Fruit fly (Drosophila melanogaster) whole organism, embryonic: Measurements from ENCODE around the gene CG34462.

Experiments
- BEAF-32 ChIP-seq: fragments of 200-800 bp; sonication (Bioruptor generic); optimal IDR thresholded peaks from 3 replicates; lab custom pipeline; 2017; ENCODE audit warnings: missing biosample characterization, missing genetic modification characterization, mild to moderate bottlenecking, moderate library complexity, missing genetic modification reagents
- CG10543 ChIP-seq: fragments of 200-800 bp; sonication (Bioruptor generic); optimal IDR thresholded peaks from 3 replicates; lab custom pipeline; 2017; ENCODE audit warnings: missing biosample characterization, mild to moderate bottlenecking, missing genetic modification characterization, moderate library complexity
- CG11695 ChIP-seq: fragments of 200-800 bp; sonication (Bioruptor generic); IDR thresholded peaks from 3 replicates; pipeline ENCODE4 v1.3.6; 2022; ENCODE audit warnings: missing biosample characterization, missing genetic modification characterization
- CG12155 ChIP-seq: fragments of 200-800 bp; sonication (Bioruptor generic); optimal IDR thresholded peaks from 3 replicates; lab custom pipeline; 2016; ENCODE audit warnings: missing biosample characterization, missing genetic modification characterization
- CG13287 ChIP-seq: fragments of 200-800 bp; sonication (Bioruptor generic); IDR thresholded peaks from 2 replicates; pipeline ENCODE4 v1.3.6; 2022; ENCODE audit warnings: missing biosample characterization, missing genetic modification characterization; ENCODE audit not compliant: partially characterized antibody
- CG14860 ChIP-seq: fragments of 200-800 bp; sonication (Bioruptor generic); IDR thresholded peaks from 3 replicates; pipeline ENCODE4 v1.3.6; 2022; ENCODE audit warnings: missing biosample characterization, missing genetic modification characterization; ENCODE audit not compliant: partially characterized antibody
- CG1603 ChIP-seq: fragments of 200-800 bp; sonication (Bioruptor generic); optimal IDR thresholded peaks from 2 replicates; lab custom pipeline; 2019; ENCODE audit warnings: missing biosample characterization, mild to moderate bottlenecking, missing genetic modification characterization, moderate library complexity
- CG16813 ChIP-seq: fragments of 200-800 bp; sonication (Bioruptor generic); IDR thresholded peaks from 3 replicates; pipeline ENCODE4 v1.3.6; 2022; ENCODE audit warnings: missing biosample characterization, missing genetic modification characterization; ENCODE audit not compliant: partially characterized antibody
- CG18764 ChIP-seq: fragments of 200-800 bp; sonication (Bioruptor generic); optimal IDR thresholded peaks from 3 replicates; lab custom pipeline; 2016; ENCODE audit warnings: missing biosample characterization, missing genetic modification characterization
- CG2120 ChIP-seq: fragments of 200-800 bp; sonication (Bioruptor generic); optimal IDR thresholded peaks from 3 replicates; lab custom pipeline; 2016; ENCODE audit warnings: missing biosample characterization, missing genetic modification characterization
- CG6791 ChIP-seq: fragments of 200-800 bp; sonication (Bioruptor generic); IDR thresholded peaks from 3 replicates; pipeline ENCODE4 v1.3.6; 2022; ENCODE audit warnings: missing biosample characterization, missing genetic modification characterization; ENCODE audit not compliant: partially characterized antibody
- CG7963 ChIP-seq: fragments of 200-800 bp; sonication (Bioruptor generic); IDR thresholded peaks from 3 replicates; pipeline ENCODE4 v1.3.6; 2022; ENCODE audit warnings: missing biosample characterization, missing genetic modification characterization; ENCODE audit not compliant: partially characterized antibody
- CG8359 ChIP-seq: fragments of 200-800 bp; sonication (Bioruptor generic); optimal IDR thresholded peaks from 2 replicates; lab custom pipeline; 2017; ENCODE audit warnings: missing biosample characterization, mild to moderate bottlenecking, missing genetic modification characterization, borderline replicate concordance
- CG8765 ChIP-seq: fragments of 200-800 bp; sonication (Bioruptor generic); IDR thresholded peaks from 2 replicates; pipeline ENCODE4 v1.3.6; 2022; ENCODE audit warnings: missing biosample characterization, missing genetic modification characterization
- CG9609 ChIP-seq: fragments of 200-800 bp; sonication (Bioruptor generic); optimal IDR thresholded peaks from 3 replicates; lab custom pipeline; 2016; ENCODE audit warnings: missing biosample characterization, missing genetic modification characterization
- CG9727 ChIP-seq: fragments of 200-800 bp; sonication (Bioruptor generic); optimal IDR thresholded peaks from 3 replicates; lab custom pipeline; 2017; ENCODE audit warnings: missing biosample characterization, mild to moderate bottlenecking, missing genetic modification characterization
- CHES-1-like ChIP-seq: fragments of 200-800 bp; sonication (Bioruptor generic); optimal IDR thresholded peaks from 2 replicates; lab custom pipeline; 2016; ENCODE audit warnings: missing biosample characterization, missing genetic modification characterization
- CTCF ChIP-seq: fragments of 200-800 bp; sonication (Bioruptor generic); optimal IDR thresholded peaks from 2 replicates; lab custom pipeline; 2017; ENCODE audit warnings: missing biosample characterization, mild to moderate bottlenecking, missing genetic modification characterization, moderate library complexity
- Deaf1 ChIP-seq: fragments of 200-800 bp; optimal IDR thresholded peaks from 3 replicates; lab custom pipeline; 2019; ENCODE audit warnings: missing biosample characterization, mild to moderate bottlenecking, missing genetic modification characterization, moderate library complexity
- GATAe ChIP-seq: fragments of 200-800 bp; sonication (Bioruptor generic); conservative IDR thresholded peaks from 2 replicates; pipeline ENCODE4 v1.3.6; 2022; ENCODE audit warnings: missing biosample characterization, missing genetic modification characterization
- Hey ChIP-seq: fragments of 200-800 bp; sonication (Bioruptor generic); optimal IDR thresholded peaks from 3 replicates; lab custom pipeline; 2018; ENCODE audit warnings: missing biosample characterization, mild to moderate bottlenecking, missing genetic modification characterization
- Jarid2 ChIP-seq: fragments of 200-800 bp; sonication (Bioruptor generic); optimal IDR thresholded peaks from 3 replicates; lab custom pipeline; 2017; ENCODE audit warnings: mild to moderate bottlenecking, missing biosample characterization, missing genetic modification reagents, missing genetic modification characterization
- MBD-R2 ChIP-seq: fragments of 200-800 bp; sonication (Bioruptor generic); IDR thresholded peaks from 2 replicates; pipeline ENCODE4 v1.3.6; 2022; ENCODE audit warnings: missing biosample characterization, missing genetic modification characterization
- MESR4 ChIP-seq: fragments of 200-800 bp; sonication (Bioruptor generic); optimal IDR thresholded peaks from 2 replicates; lab custom pipeline; 2018; ENCODE audit warnings: missing biosample characterization, mild to moderate bottlenecking, missing genetic modification characterization, moderate library complexity
- Med ChIP-seq: fragments of 200-800 bp; sonication (Bioruptor generic); peaks from one replicate; lab custom pipeline; 2016; ENCODE audit warnings: missing biosample characterization, missing genetic modification characterization, mild to moderate bottlenecking, inconsistent platforms, moderate library complexity
- amos ChIP-seq: fragments of 200-800 bp; sonication (Bioruptor generic); IDR thresholded peaks from 2 replicates; pipeline ENCODE4 v1.3.6; 2022; ENCODE audit warnings: missing biosample characterization, missing genetic modification characterization; ENCODE audit not compliant: partially characterized antibody
- ato ChIP-seq: fragments of 200-800 bp; sonication (Bioruptor generic); IDR thresholded peaks from 2 replicates; pipeline ENCODE4 v1.3.6; 2022; ENCODE audit warnings: missing biosample characterization, missing genetic modification characterization; ENCODE audit not compliant: partially characterized antibody
- cad ChIP-seq: fragments of >200 bp; optimal IDR thresholded peaks from 2 replicates; lab custom pipeline; 2017; ENCODE audit warnings: missing biosample characterization, missing genetic modification characterization
- chinmo ChIP-seq: fragments of 200-800 bp; sonication (Bioruptor generic); IDR thresholded peaks from 4 replicates; pipeline ENCODE4 v1.3.6; 2022; ENCODE audit warnings: missing biosample characterization, missing genetic modification characterization; ENCODE audit not compliant: partially characterized antibody
- gcm2 ChIP-seq: fragments of 200-800 bp; sonication (Bioruptor generic); optimal IDR thresholded peaks from 2 replicates; lab custom pipeline; 2016; ENCODE audit warnings: missing biosample characterization, missing genetic modification characterization
- grn ChIP-seq: fragments of 200-800 bp; sonication (Bioruptor generic); optimal IDR thresholded peaks from 3 replicates; lab custom pipeline; 2017; ENCODE audit warnings: missing biosample characterization, missing genetic modification characterization
- hbn ChIP-seq: fragments of 200-800 bp; sonication (Bioruptor generic); IDR thresholded peaks from 2 replicates; pipeline ENCODE4 v1.3.6; 2022; ENCODE audit warnings: missing biosample characterization, missing genetic modification characterization; ENCODE audit not compliant: partially characterized antibody
- inv ChIP-seq: fragments of 200-800 bp; sonication (Bioruptor generic); IDR thresholded peaks from 2 replicates; pipeline ENCODE4 v1.3.6; 2022; ENCODE audit warnings: missing biosample characterization, missing genetic modification characterization; ENCODE audit not compliant: partially characterized antibody
- kay ChIP-seq: fragments of 200-800 bp; sonication (Bioruptor generic); optimal IDR thresholded peaks from 2 replicates; lab custom pipeline; 2016; ENCODE audit warnings: missing biosample characterization, missing genetic modification characterization
- lmd ChIP-seq: fragments of 200-800 bp; sonication (Bioruptor generic); IDR thresholded peaks from 2 replicates; pipeline ENCODE4 v1.3.6; 2022; ENCODE audit warnings: missing biosample characterization, missing genetic modification characterization
- maf-S ChIP-seq: fragments of 200-800 bp; sonication (Bioruptor generic); optimal IDR thresholded peaks from 2 replicates; lab custom pipeline; 2016; ENCODE audit warnings: missing biosample characterization, missing genetic modification characterization
- mld ChIP-seq: fragments of 200-800 bp; sonication (Bioruptor generic); IDR thresholded peaks from 3 replicates; pipeline ENCODE4 v1.3.6; 2022; ENCODE audit warnings: missing biosample characterization, missing genetic modification characterization; ENCODE audit not compliant: partially characterized antibody
- nom ChIP-seq: fragments of 200-800 bp; sonication (Bioruptor generic); optimal IDR thresholded peaks from 2 replicates; lab custom pipeline; 2017; ENCODE audit warnings: missing biosample characterization, missing genetic modification characterization, mild to moderate bottlenecking, moderate library complexity, missing genetic modification reagents
- pzg ChIP-seq: fragments of 200-800 bp; sonication (Bioruptor generic); optimal IDR thresholded peaks from 3 replicates; lab custom pipeline; 2018; ENCODE audit warnings: missing biosample characterization, mild to moderate bottlenecking, missing genetic modification characterization, moderate library complexity
- sens-2 ChIP-seq: fragments of 200-800 bp; sonication (Bioruptor generic); IDR thresholded peaks from 2 replicates; pipeline ENCODE4 v1.3.6; 2022; ENCODE audit warnings: missing biosample characterization, missing genetic modification characterization
- sqz ChIP-seq: fragments of 200-800 bp; sonication (Bioruptor generic); optimal IDR thresholded peaks from 3 replicates; lab custom pipeline; 2018; ENCODE audit warnings: missing biosample characterization, mild to moderate bottlenecking, missing genetic modification characterization
- stwl ChIP-seq: fragments of 200-800 bp; sonication (Bioruptor generic); optimal IDR thresholded peaks from 3 replicates; lab custom pipeline; 2018; ENCODE audit warnings: missing biosample characterization, mild to moderate bottlenecking, missing genetic modification characterization, moderate library complexity
- trem ChIP-seq: fragments of 200-800 bp; optimal IDR thresholded peaks from 3 replicates; lab custom pipeline; 2019; ENCODE audit warnings: missing biosample characterization, mild to moderate bottlenecking, missing genetic modification characterization, moderate library complexity
- vnd ChIP-seq: fragments of 200-800 bp; sonication (Bioruptor generic); IDR thresholded peaks from 3 replicates; pipeline ENCODE4 v1.3.6; 2022; ENCODE audit warnings: missing biosample characterization, missing genetic modification characterization; ENCODE audit not compliant: partially characterized antibody
- vvl ChIP-seq: fragments of 200-800 bp; sonication (Bioruptor generic); IDR thresholded peaks from 2 replicates; pipeline ENCODE4 v1.3.6; 2022; ENCODE audit warnings: missing biosample characterization, missing genetic modification characterization

The CG34462 gene

DNA sequence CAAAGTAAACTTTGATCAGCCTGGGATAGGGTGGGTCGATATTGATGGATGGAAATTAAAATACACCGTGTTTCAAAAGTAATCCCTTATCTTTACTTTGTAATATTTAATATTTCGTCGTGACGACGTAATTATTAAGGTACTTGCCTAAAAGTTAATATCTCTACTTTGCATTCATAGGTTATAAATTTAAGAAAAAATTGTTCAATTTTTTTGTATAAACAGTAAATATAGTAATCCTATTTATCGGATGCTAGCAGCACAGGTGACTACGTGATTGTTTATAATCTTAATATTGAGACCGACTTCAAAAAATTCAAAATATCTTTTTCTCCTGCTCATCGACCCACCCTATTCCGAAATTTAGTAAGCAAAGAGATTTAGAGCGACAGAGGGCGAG, 29.8 kb downstream of the CG34462 start (continued):
- TF ChIP-seq nom (GFP tag; lab: Kevin White, UChicago) (peak; percentile 54), cad (GFP tag; lab: Kevin White, UChicago) (no peak), CG9609 (GFP tag; lab: Kevin White, UChicago) (no peak), CG8765 (no peak)

- TF ChIP-seq CG16813 (GFP tag; lab: Robert Waterston, UW) (peak; percentile 52; the same call in 1 of the 3 replicates), pzg (peak; percentile 32), sens-2 (peak; percentile 49; the same call in 1 of the 2 replicates), amos (GFP tag; lab: Robert Waterston, UW) (peak; percentile 62; the same call in 1 of the 2 replicates), Deaf1 (tag; lab: Kevin White, UChicago) (peak; percentile 45), GATAe (GFP tag; lab: Robert Waterston, UW) (peak; percentile 50), lmd (GFP tag; lab: Robert Waterston, UW) (no peak), CG18764 (GFP tag; lab: Kevin White, UChicago) (no peak), CG6791 (peak; percentile 74), grn (peak; percentile 87), CG1603 (tag; lab: Kevin White, UChicago) (no peak), CG10543 (GFP tag; lab: Kevin White, UChicago) (peak; percentile 76), vnd (GFP tag; lab: Robert Waterston, UW) (peak; percentile 70; the same call in 1 of the 3 replicates), Jarid2 (GFP tag; lab: Kevin White, UChicago) (no peak), CTCF (GFP tag; lab: Kevin White, UChicago) (peak; percentile 38), Med (GFP tag; lab: Kevin White, UChicago) (peak; percentile 58), MESR4 (GFP tag; lab: Kevin White, UChicago) (no peak), trem (tag; lab: Kevin White, UChicago) (no peak), gcm2 (GFP tag; lab: Kevin White, UChicago) (no peak), stwl (tag; lab: Kevin White, UChicago) (peak; percentile 22), CG9727 (GFP tag; lab: Kevin White, UChicago) (peak; percentile 6), Hey (tag; lab: Kevin White, UChicago) (peak; percentile 46), vvl (GFP tag; lab: Robert Waterston, UW) (peak; percentile 29; the same call in 1 of the 2 replicates), kay (GFP tag; lab: Kevin White, UChicago) (no peak), CG2120 (GFP tag; lab: Kevin White, UChicago) (no peak), chinmo (GFP tag; lab: Robert Waterston, UW) (peak; percentile 75; the same call in 3 of the 4 replicates), CG7963 (0 out of 3 replicates have a peak, but pooled peaks have one; percentile 17), BEAF-32 (GFP tag; lab: Kevin White, UChicago) (peak; percentile 62), mld (GFP tag; lab: Robert Waterston, UW) (0 out of 3 replicates have a peak, but pooled peaks have one; percentile 61), CG13287 (GFP tag; lab: Robert Waterston, UW) (peak; percentile 76), sqz (GFP tag; lab: Kevin White, UChicago) (peak; percentile 51), MBD-R2 (GFP tag; lab: Robert Waterston, UW) (peak; percentile 35; the same call in 1 of the 2 replicates), maf-S (GFP tag; lab: Kevin White, UChicago) (no peak), CG14860 (peak; percentile 65; the same call in 1 of the 3 replicates), ato (GFP tag; lab: Robert Waterston, UW) (peak; percentile 41; the same call in 1 of the 2 replicates), CG11695 (GFP tag; lab: Robert Waterston, UW) (no peak; the same call in 2 of the 3 replicates), CG8359 (GFP tag; lab: Kevin White, UChicago) (no peak), inv (peak; percentile 43; the same call in 1 of the 2 replicates), hbn (GFP tag; lab: Robert Waterston, UW) (peak; percentile 69), CHES-1-like (GFP tag; lab: Kevin White, UChicago) (no peak), CG12155 (peak; percentile 80)
Observed at dm6 chr3L:8358776-8359455, 30.5 kb downstream of the CG34462 start.
